Worm (Caenorhabditis elegans): ENCODE data around the gene ZC395.4.

ZC395.4 gene

DNA sequence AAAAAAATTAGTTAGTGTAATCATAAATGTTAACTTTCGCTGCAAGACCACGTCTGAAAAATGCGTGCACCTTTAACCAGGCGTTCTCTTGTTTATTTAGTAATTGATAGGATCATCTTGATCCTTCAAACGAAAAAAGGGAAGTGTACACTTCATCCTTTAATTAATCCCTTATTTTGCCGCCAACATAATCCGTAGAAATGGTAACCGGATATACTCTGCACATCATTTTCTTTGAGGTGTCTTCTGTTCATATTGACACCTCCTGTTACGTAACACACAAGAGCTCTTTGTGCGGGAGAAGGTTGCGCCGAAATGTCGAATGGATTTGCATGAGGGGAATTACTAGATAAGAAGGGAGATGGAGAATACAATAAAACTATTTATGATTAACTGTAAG, 21.2 kb upstream of the ZC395.4 start:
- TF ChIP-seq ets-4 (GFP tag; optimal IDR thresholded peaks at IDR 0.05), result no peak
- TF ChIP-seq nfya-2 (GFP tag; IDR thresholded peaks at IDR 0.05), result no peak
- TF ChIP-seq D2030.7 (GFP tag; IDR thresholded peaks at IDR 0.05), result no peak
- no peak for TF ChIP-seq lag-1 (GFP tag; IDR thresholded peaks at IDR 0.05)
- TF ChIP-seq him-1 (tag; optimal IDR thresholded peaks at IDR 0.05), result no peak

ce11 chrIII:5254108-5254507, 15.8 kb upstream of the ZC395.4 start, which contains the start of the genes sumv-1 and gop-1:
Gene sumv-1 (minus strand): TSS chrIII:5254187.
Gene gop-1 (plus strand): TSS chrIII:5254438.
- TF ChIP-seq F55B11.4 (tag; optimal IDR thresholded peaks at IDR 0.05; ENCODE audit: borderline replicate concordance, insufficient read depth) (no peak), ceh-91 (GFP tag; IDR thresholded peaks at IDR 0.05) (no peak), attf-3 (GFP tag; conservative IDR thresholded peaks at IDR 0.05) (peak; percentile 83), ceh-40 (GFP tag; IDR thresholded peaks at IDR 0.05) (no peak), mel-28 (tag; optimal IDR thresholded peaks at IDR 0.05; ENCODE audit: borderline replicate concordance) (no peak), B0336.3 (GFP tag; IDR thresholded peaks at IDR 0.05) (no peak), hmg-1.2 (GFP tag; IDR thresholded peaks at IDR 0.05) (no peak)

DNA sequence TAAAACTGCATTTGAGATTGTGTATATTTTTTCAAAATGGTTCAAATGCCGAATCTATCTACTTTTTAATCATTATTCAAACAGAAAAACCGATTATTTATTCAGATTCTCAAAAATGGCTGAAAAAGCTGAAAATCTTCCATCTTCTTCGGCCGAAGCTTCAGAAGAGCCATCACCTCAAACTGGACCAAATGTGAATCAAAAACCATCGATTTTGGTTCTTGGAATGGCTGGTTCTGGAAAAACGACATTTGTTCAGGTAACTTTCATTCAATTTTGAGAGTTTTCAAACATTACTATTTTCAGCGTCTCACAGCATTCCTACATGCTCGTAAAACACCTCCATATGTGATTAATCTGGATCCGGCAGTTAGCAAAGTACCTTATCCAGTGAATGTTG, 11.0 kb upstream of the ZC395.4 start, which contains the start of gene gop-2:
TSS of gene gop-2 (plus strand) at position 106 of the 400 bp plus-strand sequence.
- no peak for TF ChIP-seq ceh-27 (GFP tag; optimal IDR thresholded peaks at IDR 0.05)
- no peak for TF ChIP-seq hmg-1.2 (GFP tag; IDR thresholded peaks at IDR 0.05)
- TF ChIP-seq C06A6.2 (GFP tag; conservative IDR thresholded peaks at IDR 0.05), result no peak
- no peak for TF ChIP-seq lsy-27 (tag; optimal IDR thresholded peaks at IDR 0.05; ENCODE audit: borderline replicate concordance, insufficient read depth)
- TF ChIP-seq C17E4.6 (GFP tag; IDR thresholded peaks at IDR 0.05), result no peak
- no peak for TF ChIP-seq akir-1 (GFP tag; optimal IDR thresholded peaks at IDR 0.05)
- TF ChIP-seq ztf-25 (GFP tag; IDR thresholded peaks at IDR 0.05), result no peak
- TF ChIP-seq ceh-40 (GFP tag; IDR thresholded peaks at IDR 0.05), result no peak
- no peak for TF ChIP-seq gei-17 (GFP tag; optimal IDR thresholded peaks at IDR 0.05)
- no peak for TF ChIP-seq ztf-28 (GFP tag; IDR thresholded peaks at IDR 0.05)
- TF ChIP-seq nhr-179 (tag; optimal IDR thresholded peaks at IDR 0.05), result no peak
- TF ChIP-seq mxl-1 (tag; optimal IDR thresholded peaks at IDR 0.05), result no peak
- no peak for TF ChIP-seq sdz-38 (tag; optimal IDR thresholded peaks at IDR 0.05)
- TF ChIP-seq cebp-1 (GFP tag; IDR thresholded peaks at IDR 0.05), result no peak
- no peak for TF ChIP-seq cebp-1 (tag; optimal IDR thresholded peaks at IDR 0.05)
- no peak for TF ChIP-seq pbrm-1 (GFP tag; IDR thresholded peaks at IDR 0.05)
- no peak for TF ChIP-seq dox-1 (GFP tag; IDR thresholded peaks at IDR 0.05)

DNA sequence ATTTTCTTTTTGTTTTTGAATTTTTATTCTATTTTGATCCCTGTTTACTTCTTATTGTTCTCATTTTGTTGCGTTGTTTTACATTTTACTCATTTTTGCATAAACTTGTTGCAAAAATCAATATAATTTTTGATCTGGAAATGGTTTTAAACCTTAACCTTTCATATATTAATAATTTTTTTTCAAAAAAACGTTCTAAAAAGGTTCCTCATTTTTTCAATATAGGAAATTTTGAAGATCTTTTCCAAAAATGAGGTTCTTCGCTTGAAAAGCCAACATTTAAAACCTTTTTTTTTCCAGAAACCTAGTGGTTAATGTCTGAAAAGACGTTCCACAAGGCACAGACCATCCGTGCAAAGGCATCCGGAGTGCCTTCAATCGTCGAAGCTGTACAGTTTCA, 9.5 kb upstream of the ZC395.4 start, which contains the start of gene gop-3:
TSS of gene gop-3 (plus strand) at position 301 of the 400 bp plus-strand sequence.
- TF ChIP-seq ceh-40 (GFP tag; IDR thresholded peaks at IDR 0.05) (no peak), snpc-3.4 (tag; optimal IDR thresholded peaks at IDR 0.05) (no peak), ztf-3 (GFP tag; optimal IDR thresholded peaks at IDR 0.05) (no peak), zfh-2 (GFP tag; conservative IDR thresholded peaks at IDR 0.05) (no peak), lin-26 (GFP tag; IDR thresholded peaks at IDR 0.05) (no peak), somi-1 (GFP tag; optimal IDR thresholded peaks at IDR 0.05) (no peak)

DNA sequence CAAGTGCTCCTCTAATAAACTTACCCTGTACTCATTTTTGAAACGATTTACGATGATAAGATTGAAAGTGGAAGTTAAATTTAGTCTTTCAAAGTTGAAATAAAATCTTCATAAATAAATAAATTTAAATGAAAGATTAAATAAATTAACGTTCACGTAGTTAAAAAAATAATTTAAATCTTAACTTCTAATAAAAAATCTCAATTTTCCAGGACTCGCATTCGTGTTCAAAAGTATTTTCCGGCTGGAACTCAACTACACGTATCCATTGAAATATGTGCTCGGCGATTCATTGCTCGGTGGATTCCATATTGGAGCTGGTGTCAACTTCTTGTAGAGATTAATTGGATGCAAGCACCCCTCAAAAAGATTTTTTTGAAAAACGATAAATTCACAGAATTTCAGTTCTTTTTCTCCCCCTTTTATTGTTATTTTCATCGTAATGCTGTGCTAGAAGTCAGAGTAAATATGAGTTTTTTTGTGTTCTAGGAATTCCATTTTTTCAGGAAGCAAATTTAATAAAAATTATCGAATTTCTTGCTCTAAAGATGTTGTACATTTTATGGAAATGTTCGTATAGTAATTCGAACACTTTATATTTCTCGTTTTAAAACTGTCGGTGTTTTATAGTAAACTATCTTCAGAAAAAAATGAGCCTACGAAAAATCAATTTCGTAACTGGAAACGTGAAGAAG, 6.5 kb upstream of the ZC395.4 start, which contains the start of the genes C34E10.9 and hap-1:
TSS of gene C34E10.9 (minus strand) at position 101 of the 695 bp plus-strand sequence.
TSS of gene hap-1 (plus strand) at position 645 of the 695 bp plus-strand sequence.
- TF ChIP-seq B0035.1 (tag; optimal IDR thresholded peaks at IDR 0.05) (no peak), bed-1 (GFP tag; IDR thresholded peaks at IDR 0.05) (no peak), snpc-1.1 (tag; optimal IDR thresholded peaks at IDR 0.05; ENCODE audit: insufficient read depth) (no peak), mel-28 (tag; optimal IDR thresholded peaks at IDR 0.05; ENCODE audit: borderline replicate concordance) (no peak), B0336.3 (GFP tag; IDR thresholded peaks at IDR 0.05) (no peak), lsl-1 (GFP tag; optimal IDR thresholded peaks at IDR 0.05) (no peak), ekl-4 (GFP tag; IDR thresholded peaks at IDR 0.05) (no peak), ccch-3 (GFP tag; optimal IDR thresholded peaks at IDR 0.05) (no peak), ceh-100 (GFP tag; IDR thresholded peaks at IDR 0.05) (no peak), attf-3 (GFP tag; conservative IDR thresholded peaks at IDR 0.05) (no peak), egrh-3 (GFP tag; IDR thresholded peaks at IDR 0.05) (no peak), atf-7 (tag; optimal IDR thresholded peaks at IDR 0.05) (no peak), lin-40 (tag; optimal IDR thresholded peaks at IDR 0.05) (no peak)
